Worm (Caenorhabditis elegans): ENCODE measurements around the gene cut-3.

DNA sequence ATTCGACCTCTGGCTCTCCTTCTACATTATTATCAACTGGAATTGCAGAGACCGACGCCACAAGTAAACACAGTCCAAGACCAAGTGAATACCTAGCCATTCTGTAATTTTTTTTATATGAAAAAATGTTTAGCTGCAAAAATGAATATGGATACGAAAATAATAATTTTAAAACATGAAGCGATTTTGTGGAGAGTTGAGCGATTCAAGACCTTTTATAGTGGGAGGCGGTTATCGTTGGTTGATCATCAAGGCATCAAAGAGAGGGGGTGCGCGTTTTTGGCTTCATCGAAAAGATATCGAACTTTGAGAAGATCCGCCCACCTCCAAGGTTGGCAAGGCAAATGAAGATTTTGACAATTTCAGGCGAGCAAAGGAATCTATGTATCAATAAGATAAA is at the start of gene cut-3:
- no peak for TF ChIP-seq egl-27 (tag; optimal IDR thresholded peaks at IDR 0.05)
- TF ChIP-seq ama-1 (optimal IDR thresholded peaks at IDR 0.05): no peak
- no peak for TF ChIP-seq nhr-237 (tag; optimal IDR thresholded peaks at IDR 0.05)
